Worm (Caenorhabditis elegans) whole organism, late embryonic: Measurements from ENCODE around the gene F40C5.1.
A peak's percentile ranks its signal among the peaks of the same experiment; 100 is the strongest.

ENCODE experiments used
- K02D7.2 ChIP-seq: sonication (generic microtip); optimal IDR thresholded peaks from 2 replicates; lab custom pipeline; 2017; ENCODE audit warnings: mild to moderate bottlenecking, missing genetic modification characterization, missing compliant biosample characterization
- K09A11.1 ChIP-seq: sonication (generic microtip); optimal IDR thresholded peaks from 2 replicates; lab custom pipeline; 2017; ENCODE audit warnings: antibody characterized with exemption, mild to moderate bottlenecking, missing genetic modification characterization, missing compliant biosample characterization; ENCODE audit not compliant: insufficient read depth
- T23F11.4 ChIP-seq: fragments of 200-800 bp; sonication (Bioruptor generic); optimal IDR thresholded peaks from 2 replicates; lab custom pipeline; 2018; ENCODE audit warnings: mild to moderate bottlenecking, missing genetic modification characterization, missing compliant biosample characterization
- Y22D7AL.16 ChIP-seq: sonication (generic microtip); optimal IDR thresholded peaks from 2 replicates; lab custom pipeline; 2016; ENCODE audit warnings: missing genetic modification characterization, missing compliant biosample characterization
- ceh-18 ChIP-seq: sonication (generic microtip); optimal IDR thresholded peaks from 2 replicates; lab custom pipeline; 2016; ENCODE audit warnings: missing genetic modification characterization, missing compliant biosample characterization
- ceh-22 ChIP-seq: sonication (generic microtip); optimal IDR thresholded peaks from 2 replicates; lab custom pipeline; 2017; ENCODE audit warnings: missing biosample characterization, missing genetic modification characterization
- ceh-34 ChIP-seq: sonication (generic microtip); optimal IDR thresholded peaks from 2 replicates; lab custom pipeline; 2016; ENCODE audit warnings: mild to moderate bottlenecking, missing genetic modification characterization, missing compliant biosample characterization
- ceh-6 ChIP-seq: fragments of 200-800 bp; sonication (Bioruptor generic); optimal IDR thresholded peaks from 2 replicates; lab custom pipeline; 2018; ENCODE audit warnings: mild to moderate bottlenecking, missing genetic modification characterization, missing compliant biosample characterization
- dmd-4 ChIP-seq: sonication (generic microtip); optimal IDR thresholded peaks from 2 replicates; lab custom pipeline; 2016; ENCODE audit warnings: borderline replicate concordance, missing genetic modification characterization, missing compliant biosample characterization
- dve-1 ChIP-seq: sonication (generic microtip); optimal IDR thresholded peaks from 2 replicates; lab custom pipeline; 2017; ENCODE audit warnings: antibody characterized with exemption, mild to moderate bottlenecking, missing genetic modification characterization, missing compliant biosample characterization
- elt-2 ChIP-seq: sonication (generic microtip); optimal IDR thresholded peaks from 2 replicates; lab custom pipeline; 2016; ENCODE audit warnings: missing genetic modification reagents, missing genetic modification characterization, missing compliant biosample characterization
- fax-1 ChIP-seq: sonication (generic microtip); optimal IDR thresholded peaks from 2 replicates; lab custom pipeline; 2016; ENCODE audit warnings: missing genotype, missing genetic modification characterization, missing compliant biosample characterization
- fkh-6 ChIP-seq: sonication (generic microtip); optimal IDR thresholded peaks from 2 replicates; lab custom pipeline; 2016; ENCODE audit warnings: missing genetic modification characterization, missing compliant biosample characterization
- gmeb-2 ChIP-seq: sonication (generic microtip); optimal IDR thresholded peaks from 2 replicates; lab custom pipeline; 2016; ENCODE audit warnings: missing genetic modification characterization, inconsistent platforms, missing compliant biosample characterization
- hlh-13 ChIP-seq: fragments of 200-800 bp; sonication (Bioruptor generic); optimal IDR thresholded peaks from 2 replicates; lab custom pipeline; 2018; ENCODE audit warnings: mild to moderate bottlenecking, missing genetic modification characterization, missing compliant biosample characterization
- hlh-30 ChIP-seq: sonication (generic microtip); optimal IDR thresholded peaks from 2 replicates; lab custom pipeline; 2017; ENCODE audit warnings: antibody characterized with exemption, missing genetic modification characterization, missing compliant biosample characterization; ENCODE audit not compliant: insufficient read depth
- hlh-8 ChIP-seq: sonication (generic microtip); optimal IDR thresholded peaks from 2 replicates; lab custom pipeline; 2016; ENCODE audit warnings: missing genotype, missing genetic modification characterization, missing compliant biosample characterization
- lim-6 ChIP-seq: sonication (generic microtip); optimal IDR thresholded peaks from 2 replicates; lab custom pipeline; 2016; ENCODE audit warnings: missing genetic modification characterization, missing compliant biosample characterization
- lin-11 ChIP-seq: fragments of 200-800 bp; sonication (Bioruptor generic); optimal IDR thresholded peaks from 2 replicates; lab custom pipeline; 2018; ENCODE audit warnings: mild to moderate bottlenecking, missing genetic modification characterization, missing compliant biosample characterization
- madf-2 ChIP-seq: sonication (generic microtip); optimal IDR thresholded peaks from 2 replicates; lab custom pipeline; 2017; ENCODE audit warnings: missing genetic modification characterization, missing compliant biosample characterization
- nfya-1 ChIP-seq: sonication (generic microtip); optimal IDR thresholded peaks from 2 replicates; lab custom pipeline; 2017; ENCODE audit warnings: missing genetic modification characterization, mild to moderate bottlenecking, missing compliant biosample characterization, antibody characterized with exemption, moderate library complexity
- nhr-232 ChIP-seq: sonication (generic microtip); optimal IDR thresholded peaks from 2 replicates; lab custom pipeline; 2016; ENCODE audit warnings: missing genetic modification characterization, missing compliant biosample characterization
- npax-4 ChIP-seq: sonication (generic microtip); optimal IDR thresholded peaks from 2 replicates; lab custom pipeline; 2016; ENCODE audit warnings: missing genetic modification characterization, missing compliant biosample characterization
- pha-4 ChIP-seq: fragments of 150-350 bp; optimal IDR thresholded peaks from 2 replicates; lab custom pipeline; 2018; ENCODE audit warnings: missing biosample characterization, missing genetic modification reagents, missing genetic modification characterization
- rnt-1 ChIP-seq: sonication (generic microtip); optimal IDR thresholded peaks from 2 replicates; lab custom pipeline; 2016; ENCODE audit warnings: missing genetic modification characterization, missing compliant biosample characterization
- sox-2 ChIP-seq: fragments of 200-800 bp; sonication (Bioruptor generic); IDR thresholded peaks from 2 replicates; pipeline ENCODE4 v1.3.6; 2022; ENCODE audit warnings: missing genetic modification reagents, missing genetic modification characterization, missing compliant biosample characterization
- syd-9 ChIP-seq: sonication (generic microtip); optimal IDR thresholded peaks from 2 replicates; lab custom pipeline; 2016; ENCODE audit warnings: mild to moderate bottlenecking, missing genetic modification characterization, moderate library complexity, missing compliant biosample characterization
- tbx-2 ChIP-seq: sonication (generic microtip); optimal IDR thresholded peaks from 2 replicates; lab custom pipeline; 2016; ENCODE audit warnings: missing genetic modification characterization, missing compliant biosample characterization
- ttx-3 ChIP-seq: sonication (generic microtip); optimal IDR thresholded peaks from 2 replicates; lab custom pipeline; 2016; ENCODE audit warnings: missing genetic modification reagents, missing genetic modification characterization, missing compliant biosample characterization
- unc-3 ChIP-seq, 2 experiments: fragments of 200-800 bp in 1 of 2; sonication (Bioruptor generic) in 1 of 2; sonication (generic microtip) in 1 of 2; conservative IDR thresholded peaks in 1 of 2; optimal IDR thresholded peaks in 1 of 2; 2 replicates each; pipeline versions ENCODE4 v1.3.6 to Lab custom; 2016 to 2022; ENCODE audit warnings: missing compliant biosample characterization in 2 of 2, missing genetic modification characterization in 2 of 2, missing genetic modification reagents in 1 of 2
- unc-55 ChIP-seq: sonication (generic microtip); optimal IDR thresholded peaks from 2 replicates; lab custom pipeline; 2017; ENCODE audit warnings: missing biosample characterization, missing genetic modification reagents, missing genetic modification characterization
- zip-5 ChIP-seq: sonication (generic microtip); optimal IDR thresholded peaks from 2 replicates; lab custom pipeline; 2016; ENCODE audit warnings: missing genetic modification characterization, missing compliant biosample characterization

Gene F40C5.1

DNA sequence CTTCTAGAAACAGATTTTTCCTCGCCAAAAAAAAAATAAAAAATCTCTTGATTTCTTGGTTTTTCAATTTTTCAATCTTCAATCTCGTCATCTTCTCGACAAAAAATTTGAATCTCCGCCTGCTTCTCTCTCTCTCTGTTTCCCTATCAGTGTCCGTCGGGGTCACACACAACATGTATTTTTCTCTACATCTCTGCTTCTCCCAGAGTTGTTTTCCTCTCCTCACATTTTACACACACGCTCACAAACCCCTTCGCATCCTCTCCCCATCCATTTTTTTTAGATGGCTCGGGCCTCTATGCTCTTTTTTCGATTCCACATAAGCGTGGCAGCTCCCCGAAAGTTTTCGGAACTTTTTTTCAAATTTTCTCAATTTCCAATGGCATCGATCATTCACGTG lies 7.3 kb downstream of the F40C5.1 start:
- TF ChIP-seq ceh-18 (tag; lab: Kevin White, UChicago) (peak; percentile 41), unc-55 (GFP tag; lab: Kevin White, UChicago) (peak; percentile 2), T23F11.4 (GFP tag; lab: Kevin White, UChicago) (no peak), ceh-34 (no peak), nfya-1 (peak; percentile 9)

DNA sequence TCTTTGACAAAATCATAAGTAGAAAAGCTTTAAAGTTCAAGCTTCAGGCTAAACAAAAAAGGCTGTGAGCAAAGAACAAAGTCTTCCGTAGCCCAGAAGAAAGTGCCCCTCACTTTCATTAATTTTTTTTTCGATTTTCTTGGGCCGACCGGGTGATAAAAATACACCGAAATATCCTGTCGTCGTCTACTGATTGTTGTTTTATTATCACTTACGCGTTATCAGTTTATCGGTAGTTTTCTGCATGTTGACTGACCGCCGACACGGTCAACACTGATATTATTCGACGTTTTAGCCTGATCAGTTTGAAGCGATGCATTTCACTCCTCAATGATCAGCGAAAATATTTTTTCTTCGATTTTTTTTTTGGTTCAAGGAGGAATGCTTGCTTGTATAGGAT lies 7.9 kb downstream of the F40C5.1 start:
- TF ChIP-seq nhr-232 (no peak), elt-2 (tag; lab: Kevin White, UChicago) (peak; percentile 88), fkh-6 (no peak), K02D7.2 (no peak)

DNA sequence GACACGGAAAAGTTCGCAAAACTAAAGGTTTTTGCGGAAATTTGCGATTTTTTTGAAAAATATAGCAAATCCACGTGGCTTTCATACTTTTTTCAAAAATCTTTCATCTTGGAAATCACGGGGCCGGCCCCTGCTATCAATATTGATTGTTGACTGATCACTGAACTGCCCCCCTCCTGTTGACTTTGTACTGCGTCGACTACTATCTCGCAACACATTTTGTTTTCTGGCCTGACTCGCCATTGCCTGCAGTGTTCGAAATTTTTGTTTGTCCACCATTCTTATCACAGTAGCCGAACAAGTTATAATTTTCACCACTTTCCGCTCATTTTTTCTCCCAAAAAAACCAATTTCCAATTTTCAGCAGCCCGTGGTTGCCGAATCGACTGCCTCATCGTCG lies 8.5 kb downstream of the F40C5.1 start:
- TF ChIP-seq fax-1 (tag; lab: Kevin White, UChicago) (no peak), unc-3 (GFP tag; conservative IDR thresholded peaks at IDR 0.05; lab: Robert Waterston, UW) (no peak), unc-3 (tag; optimal IDR thresholded peaks at IDR 0.05; lab: Kevin White, UChicago) (no peak), lin-11 (tag; lab: Kevin White, UChicago) (no peak), dmd-4 (tag; lab: Kevin White, UChicago) (no peak), gmeb-2 (tag; lab: Kevin White, UChicago) (no peak), lim-6 (tag; lab: Kevin White, UChicago) (no peak), ttx-3 (no peak), dve-1 (tag; lab: Kevin White, UChicago) (no peak), hlh-30 (tag; lab: Kevin White, UChicago) (no peak)

DNA sequence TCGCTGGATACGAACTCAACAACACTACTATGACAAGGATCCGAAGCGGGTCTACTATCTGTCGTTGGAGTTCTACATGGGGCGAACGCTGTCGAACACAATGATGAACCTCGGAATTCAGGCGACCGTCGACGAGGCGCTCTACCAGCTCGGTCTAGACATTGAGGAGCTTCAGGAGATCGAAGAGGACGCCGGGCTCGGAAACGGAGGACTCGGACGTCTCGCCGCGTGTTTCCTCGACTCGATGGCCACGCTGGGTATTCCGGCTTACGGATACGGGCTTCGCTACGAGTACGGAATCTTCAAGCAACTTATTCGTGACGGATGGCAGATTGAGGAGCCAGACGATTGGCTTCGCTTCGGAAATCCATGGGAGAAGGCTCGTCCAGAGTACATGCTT lies 9.1 kb downstream of the F40C5.1 start:
- TF ChIP-seq ceh-6 (GFP tag; lab: Kevin White, UChicago): no peak
- no peak for TF ChIP-seq sox-2 (GFP tag; lab: Robert Waterston, UW)

DNA sequence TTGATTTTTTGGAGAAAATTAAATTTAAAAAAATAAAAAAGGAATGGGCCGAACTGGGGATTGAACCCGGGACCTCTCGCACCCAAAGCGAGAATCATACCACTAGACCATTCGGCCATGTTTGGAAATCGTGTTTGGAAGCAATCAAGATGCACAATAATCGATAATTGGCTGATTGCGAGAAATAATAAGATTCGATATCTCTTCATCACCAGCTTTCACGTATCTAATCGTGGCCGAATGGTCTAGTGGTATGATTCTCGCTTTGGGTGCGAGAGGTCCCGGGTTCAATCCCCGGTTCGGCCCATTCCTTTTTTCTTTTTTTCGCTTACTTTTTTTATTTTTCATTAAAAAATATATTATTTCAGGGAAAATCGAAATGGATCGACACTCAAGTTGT lies 9.6 kb downstream of the F40C5.1 start:
- TF ChIP-seq Y22D7AL.16 (tag; lab: Kevin White, UChicago): no peak
- no peak for TF ChIP-seq T23F11.4 (GFP tag; lab: Kevin White, UChicago)

DNA sequence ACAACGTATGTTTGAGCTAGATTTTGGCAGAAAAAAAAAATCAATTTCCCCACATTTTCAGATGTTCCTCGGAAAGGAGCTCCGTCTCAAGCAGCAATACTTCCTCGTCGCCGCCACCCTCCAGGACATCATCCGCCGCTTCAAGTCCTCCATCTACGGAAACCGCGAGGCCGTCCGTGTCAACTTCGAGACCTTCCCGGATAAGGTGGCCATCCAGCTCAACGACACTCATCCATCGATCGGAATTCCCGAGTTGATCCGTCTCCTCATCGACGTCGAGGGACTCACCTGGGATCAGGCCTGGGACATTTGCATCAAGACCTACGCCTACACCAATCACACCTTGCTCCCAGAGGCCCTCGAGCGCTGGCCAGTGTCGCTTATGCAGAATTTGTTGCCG lies 10.2 kb downstream of the F40C5.1 start:
- no peak for TF ChIP-seq dve-1 (tag; lab: Kevin White, UChicago)
- TF ChIP-seq fkh-6: no peak
- TF ChIP-seq madf-2 (tag; lab: Kevin White, UChicago): no peak
- no peak for TF ChIP-seq tbx-2 (tag; lab: Kevin White, UChicago)
- TF ChIP-seq K09A11.1: no peak

DNA sequence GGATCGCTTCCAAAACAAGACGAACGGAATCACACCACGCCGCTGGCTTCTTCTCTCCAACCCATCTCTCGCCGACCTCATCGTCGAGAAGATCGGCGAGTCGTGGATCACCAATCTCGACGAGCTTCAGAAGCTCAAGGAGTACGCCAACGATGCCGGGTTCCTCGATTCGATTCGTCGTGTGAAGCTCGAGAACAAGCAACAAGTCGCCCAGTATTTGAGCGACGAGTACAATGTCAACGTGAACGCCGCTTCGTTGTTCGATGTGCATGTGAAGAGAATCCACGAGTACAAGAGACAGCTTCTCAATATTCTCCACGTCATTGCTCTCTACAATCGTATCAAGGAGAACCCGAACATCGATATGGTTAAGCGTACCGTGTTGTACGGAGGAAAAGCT lies 11.1 kb downstream of the F40C5.1 start:
- no peak for TF ChIP-seq zip-5 (tag; lab: Kevin White, UChicago)
- TF ChIP-seq npax-4 (tag; lab: Kevin White, UChicago): no peak

DNA sequence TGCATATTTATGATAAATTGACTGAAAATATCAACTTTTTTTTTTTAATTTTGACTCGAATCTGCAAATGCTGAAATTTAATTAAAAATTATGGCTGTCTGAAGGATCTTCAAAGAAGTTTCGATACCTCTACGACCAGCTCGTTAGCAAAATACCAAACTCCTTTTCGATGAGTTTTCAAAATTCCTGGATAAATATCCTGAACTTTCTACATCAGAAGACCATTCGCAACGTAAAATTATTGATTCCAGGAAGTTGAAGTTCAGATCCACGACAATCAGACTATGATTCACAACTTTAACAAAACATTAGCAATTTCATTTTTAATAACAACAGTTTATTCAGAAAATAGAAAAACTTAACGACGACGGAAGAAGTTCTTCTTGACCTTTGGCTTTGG lies 12.5 kb downstream of the F40C5.1 start:
- TF ChIP-seq syd-9 (tag; lab: Kevin White, UChicago) (no peak), ceh-18 (tag; lab: Kevin White, UChicago) (no peak), hlh-8 (tag; lab: Kevin White, UChicago) (no peak), ceh-34 (no peak), pha-4 (tag; lab: Kevin White, UChicago) (no peak), ceh-22 (tag; lab: Kevin White, UChicago) (no peak), rnt-1 (no peak), hlh-13 (no peak)
